Fruit fly (Drosophila melanogaster) whole organism, embryonic: ENCODE data around the gene CG17754.

Experiments
- Atf-2 ChIP-seq: fragments of 200-800 bp; sonication (Bioruptor generic); optimal IDR thresholded peaks from 2 replicates; lab custom pipeline; 2016; ENCODE audit warnings: missing biosample characterization, missing genetic modification characterization
- Atf6 ChIP-seq: fragments of 200-800 bp; sonication (Bioruptor generic); IDR thresholded peaks from 2 replicates; pipeline ENCODE4 v1.3.6; 2022; ENCODE audit warnings: missing biosample characterization, missing genetic modification characterization
- Blimp-1 ChIP-seq: fragments of 200-800 bp; sonication (Bioruptor generic); optimal IDR thresholded peaks from 3 replicates; lab custom pipeline; 2018; ENCODE audit warnings: missing biosample characterization, missing genetic modification characterization, mild to moderate bottlenecking, moderate library complexity, missing genetic modification reagents
- CG10321 ChIP-seq: fragments of 200-800 bp; sonication (Bioruptor generic); IDR thresholded peaks from 2 replicates; pipeline ENCODE4 v1.3.6; 2022; ENCODE audit warnings: missing biosample characterization, missing genetic modification characterization
- CG10979 ChIP-seq: fragments of 200-800 bp; sonication (Bioruptor generic); optimal IDR thresholded peaks from 2 replicates; lab custom pipeline; 2018; ENCODE audit warnings: missing biosample characterization, mild to moderate bottlenecking, missing genetic modification characterization, moderate library complexity
- CG13624 ChIP-seq: fragments of 200-800 bp; sonication (Bioruptor generic); optimal IDR thresholded peaks from 2 replicates; lab custom pipeline; 2016; ENCODE audit warnings: missing biosample characterization, missing genetic modification characterization
- CG14965 ChIP-seq: fragments of 200-800 bp; sonication (Bioruptor generic); optimal IDR thresholded peaks from 2 replicates; lab custom pipeline; 2016; ENCODE audit warnings: missing biosample characterization, missing genetic modification characterization, borderline replicate concordance
- CG17802 ChIP-seq: fragments of 200-800 bp; sonication (Bioruptor generic); optimal IDR thresholded peaks from 2 replicates; lab custom pipeline; 2018; ENCODE audit warnings: missing biosample characterization, mild to moderate bottlenecking, missing genetic modification characterization, moderate library complexity
- CG17912 ChIP-seq: fragments of 200-800 bp; sonication (Bioruptor generic); optimal IDR thresholded peaks from 2 replicates; lab custom pipeline; 2018; ENCODE audit warnings: missing biosample characterization, mild to moderate bottlenecking, missing genetic modification characterization
- CG2712 ChIP-seq: fragments of 200-800 bp; optimal IDR thresholded peaks from 3 replicates; lab custom pipeline; 2019; ENCODE audit warnings: missing biosample characterization, mild to moderate bottlenecking, missing genetic modification characterization, moderate library complexity
- CG30403 ChIP-seq: fragments of 200-800 bp; sonication (Bioruptor generic); optimal IDR thresholded peaks from 3 replicates; lab custom pipeline; 2016; ENCODE audit warnings: missing biosample characterization, missing genetic modification characterization
- CG34224 ChIP-seq: fragments of 200-800 bp; sonication (Bioruptor generic); IDR thresholded peaks from 3 replicates; pipeline ENCODE4 v1.3.6; 2022; ENCODE audit warnings: missing biosample characterization, missing genetic modification characterization; ENCODE audit not compliant: partially characterized antibody
- CG4360 ChIP-seq: fragments of 200-800 bp; sonication (Bioruptor generic); IDR thresholded peaks from 2 replicates; pipeline ENCODE4 v1.3.6; 2022; ENCODE audit warnings: missing biosample characterization, missing genetic modification characterization
- CG4404 ChIP-seq: fragments of 200-800 bp; sonication (Bioruptor generic); IDR thresholded peaks from 2 replicates; pipeline ENCODE4 v1.3.6; 2022; ENCODE audit warnings: missing biosample characterization, missing genetic modification characterization
- CG6272 ChIP-seq: fragments of 200-800 bp; sonication (Bioruptor generic); IDR thresholded peaks from 2 replicates; pipeline ENCODE4 v1.3.6; 2022; ENCODE audit warnings: missing biosample characterization, missing genetic modification characterization
- CG7839 ChIP-seq: fragments of 200-800 bp; sonication (Bioruptor generic); optimal IDR thresholded peaks from 3 replicates; lab custom pipeline; 2018; ENCODE audit warnings: missing biosample characterization, mild to moderate bottlenecking, missing genetic modification characterization, moderate library complexity
- CTCF ChIP-seq: fragments of 200-800 bp; sonication (Bioruptor generic); optimal IDR thresholded peaks from 2 replicates; lab custom pipeline; 2017; ENCODE audit warnings: missing biosample characterization, mild to moderate bottlenecking, missing genetic modification characterization, moderate library complexity
- D19B ChIP-seq: fragments of 200-800 bp; sonication (Bioruptor generic); optimal IDR thresholded peaks from 2 replicates; lab custom pipeline; 2017; ENCODE audit warnings: missing biosample characterization, mild to moderate bottlenecking, missing genetic modification characterization
- Dref ChIP-seq: fragments of 200-800 bp; sonication (Bioruptor generic); IDR thresholded peaks from 2 replicates; pipeline ENCODE4 v1.3.6; 2022; ENCODE audit warnings: missing biosample characterization, missing genetic modification characterization
- Drgx ChIP-seq: fragments of 200-800 bp; sonication (Bioruptor generic); IDR thresholded peaks from 2 replicates; pipeline ENCODE4 v1.3.6; 2022; ENCODE audit warnings: missing biosample characterization, missing genetic modification characterization
- ERR ChIP-seq: fragments of 200-800 bp; sonication (Bioruptor generic); optimal IDR thresholded peaks from 2 replicates; lab custom pipeline; 2016; ENCODE audit warnings: missing biosample characterization, missing genetic modification characterization
- NK7.1 ChIP-seq: fragments of 200-800 bp; sonication (Bioruptor generic); optimal IDR thresholded peaks from 3 replicates; lab custom pipeline; 2016; ENCODE audit warnings: missing biosample characterization, missing genetic modification characterization
- Oaz ChIP-seq: fragments of 200-800 bp; sonication (Bioruptor generic); IDR thresholded peaks from 2 replicates; pipeline ENCODE4 v1.3.6; 2022; ENCODE audit warnings: missing biosample characterization, missing genetic modification characterization
- Opbp ChIP-seq: fragments of 200-800 bp; sonication (Bioruptor generic); IDR thresholded peaks from 3 replicates; pipeline ENCODE4 v1.3.6; 2022; ENCODE audit warnings: missing biosample characterization, missing genetic modification characterization; ENCODE audit not compliant: partially characterized antibody
- Ravus ChIP-seq: fragments of 200-800 bp; sonication (Bioruptor generic); IDR thresholded peaks from 2 replicates; pipeline ENCODE4 v1.3.6; 2022; ENCODE audit warnings: missing biosample characterization, missing genetic modification characterization
- Rfx ChIP-seq: fragments of 200-800 bp; sonication (Bioruptor generic); IDR thresholded peaks from 2 replicates; pipeline ENCODE4 v1.3.6; 2022; ENCODE audit warnings: missing biosample characterization, missing genetic modification characterization
- Trl ChIP-seq, 3 experiments: fragments of >200 bp in 2 of 3; fragments of 200-800 bp in 1 of 3; sonication (Bioruptor generic) in 1 of 3; optimal IDR thresholded peaks; 2 replicates in 1 of 3; 3 replicates in 2 of 3; lab custom pipeline; 2016 to 2017; ENCODE audit warnings: missing biosample characterization in 1 of 3, missing genetic modification characterization in 1 of 3
- amos ChIP-seq: fragments of 200-800 bp; sonication (Bioruptor generic); IDR thresholded peaks from 2 replicates; pipeline ENCODE4 v1.3.6; 2022; ENCODE audit warnings: missing biosample characterization, missing genetic modification characterization; ENCODE audit not compliant: partially characterized antibody
- ato ChIP-seq: fragments of 200-800 bp; sonication (Bioruptor generic); IDR thresholded peaks from 2 replicates; pipeline ENCODE4 v1.3.6; 2022; ENCODE audit warnings: missing biosample characterization, missing genetic modification characterization; ENCODE audit not compliant: partially characterized antibody
- chinmo ChIP-seq: fragments of 200-800 bp; sonication (Bioruptor generic); IDR thresholded peaks from 4 replicates; pipeline ENCODE4 v1.3.6; 2022; ENCODE audit warnings: missing biosample characterization, missing genetic modification characterization; ENCODE audit not compliant: partially characterized antibody
- danr ChIP-seq: fragments of 200-800 bp; sonication (Bioruptor generic); IDR thresholded peaks from 2 replicates; pipeline ENCODE4 v1.3.6; 2022; ENCODE audit warnings: missing biosample characterization, missing genetic modification characterization
- exex ChIP-seq: fragments of 200-800 bp; sonication (Bioruptor generic); optimal IDR thresholded peaks from 4 replicates; lab custom pipeline; 2018; ENCODE audit warnings: missing biosample characterization, mild to moderate bottlenecking, missing genetic modification characterization, moderate library complexity
- ftz-f1 ChIP-seq: fragments of 200-800 bp; sonication (Bioruptor generic); optimal IDR thresholded peaks from 2 replicates; lab custom pipeline; 2016; ENCODE audit warnings: missing biosample characterization, missing genetic modification characterization
- grn ChIP-seq: fragments of 200-800 bp; sonication (Bioruptor generic); optimal IDR thresholded peaks from 3 replicates; lab custom pipeline; 2017; ENCODE audit warnings: missing biosample characterization, missing genetic modification characterization
- h ChIP-seq: fragments of >200 bp; optimal IDR thresholded peaks from 2 replicates; lab custom pipeline; 2017
- ro ChIP-seq: fragments of 200-800 bp; sonication (Bioruptor generic); IDR thresholded peaks from 2 replicates; pipeline ENCODE4 v1.3.6; 2022; ENCODE audit warnings: missing biosample characterization, missing genetic modification characterization
- sens-2 ChIP-seq: fragments of 200-800 bp; sonication (Bioruptor generic); IDR thresholded peaks from 2 replicates; pipeline ENCODE4 v1.3.6; 2022; ENCODE audit warnings: missing biosample characterization, missing genetic modification characterization
- shn ChIP-seq: fragments of 200-800 bp; sonication (Bioruptor generic); optimal IDR thresholded peaks from 3 replicates; lab custom pipeline; 2016; ENCODE audit warnings: missing biosample characterization, missing genetic modification characterization
- tup ChIP-seq: fragments of 200-800 bp; sonication (Bioruptor generic); optimal IDR thresholded peaks from 2 replicates; lab custom pipeline; 2016; ENCODE audit warnings: missing biosample characterization, mild to moderate bottlenecking, missing genetic modification characterization, moderate library complexity
- vnd ChIP-seq: fragments of 200-800 bp; sonication (Bioruptor generic); IDR thresholded peaks from 3 replicates; pipeline ENCODE4 v1.3.6; 2022; ENCODE audit warnings: missing biosample characterization, missing genetic modification characterization; ENCODE audit not compliant: partially characterized antibody
- zf30C ChIP-seq: fragments of 200-800 bp; sonication (Bioruptor generic); optimal IDR thresholded peaks from 3 replicates; lab custom pipeline; 2018; ENCODE audit warnings: missing biosample characterization, mild to moderate bottlenecking, missing genetic modification characterization

CG17754 gene

dm6 chrX:9284024-9284738, 34.0 kb downstream of the CG17754 start, which contains the start of gene lz (continued):
- TF ChIP-seq CG30403 (GFP tag; lab: Kevin White, UChicago), result no peak
- TF ChIP-seq CG17912 (GFP tag; lab: Kevin White, UChicago), result no peak
- no peak for TF ChIP-seq CG2712 (tag; lab: Kevin White, UChicago)
- no peak for TF ChIP-seq vnd
- TF ChIP-seq CG13624 (GFP tag; lab: Kevin White, UChicago), result no peak
- no peak for TF ChIP-seq Oaz (GFP tag; lab: Robert Waterston, UW)
- TF ChIP-seq Trl (optimal IDR thresholded peaks at IDR 0.05; lab: Kevin White, UChicago), result peak; percentile 89 to 96
- TF ChIP-seq Trl (GFP tag; optimal IDR thresholded peaks at IDR 0.05; lab: Kevin White, UChicago), result no peak
- no peak for TF ChIP-seq danr (GFP tag; lab: Robert Waterston, UW)
- no peak for TF ChIP-seq CG7839 (tag; lab: Kevin White, UChicago)
- TF ChIP-seq CG34224 (GFP tag; lab: Robert Waterston, UW), result 0 out of 3 replicates have a peak, but pooled peaks have one; percentile 19
- no peak for TF ChIP-seq CG17802 (tag; lab: Kevin White, UChicago)
- TF ChIP-seq h (lab: Kevin White, UChicago), result no peak
- TF ChIP-seq Atf-2 (GFP tag; lab: Kevin White, UChicago), result no peak
- 0 out of 4 replicates have a peak, but pooled peaks have one; percentile 52 for TF ChIP-seq chinmo (GFP tag; lab: Robert Waterston, UW)
- no peak for TF ChIP-seq CG10321 (GFP tag; lab: Robert Waterston, UW)
- TF ChIP-seq amos (GFP tag; lab: Robert Waterston, UW), result no peak
- TF ChIP-seq, all 482 proteins: peak for 20

dm6 chrX:9286386-9286785, 36.2 kb downstream of the CG17754 start:
- TF ChIP-seq Drgx, result no peak
- TF ChIP-seq exex (tag; lab: Kevin White, UChicago), result no peak
- TF ChIP-seq Atf6 (GFP tag; lab: Robert Waterston, UW), result no peak
- no peak for TF ChIP-seq ftz-f1 (GFP tag; lab: Kevin White, UChicago)
- no peak for TF ChIP-seq Dref (GFP tag; lab: Robert Waterston, UW)
- TF ChIP-seq Rfx (GFP tag; lab: Robert Waterston, UW), result no peak
- no peak for TF ChIP-seq chinmo (GFP tag; lab: Robert Waterston, UW)
- peak; percentile 44; the same call in 1 of the 2 replicates for TF ChIP-seq CG4360 (GFP tag; lab: Robert Waterston, UW)
- TF ChIP-seq D19B (GFP tag; lab: Kevin White, UChicago), result no peak
- no peak for TF ChIP-seq Ravus (GFP tag; lab: Robert Waterston, UW)
- no peak for TF ChIP-seq CG6272
- TF ChIP-seq Opbp (GFP tag; lab: Robert Waterston, UW), result no peak
- no peak for TF ChIP-seq zf30C (GFP tag; lab: Kevin White, UChicago)
- no peak for TF ChIP-seq ato (GFP tag; lab: Robert Waterston, UW)
- no peak for TF ChIP-seq sens-2 (GFP tag; lab: Robert Waterston, UW)
- TF ChIP-seq CG10979 (tag; lab: Kevin White, UChicago), result peak; percentile 59
- no peak for TF ChIP-seq ro (GFP tag; lab: Robert Waterston, UW)
- no peak for TF ChIP-seq tup (GFP tag; lab: Kevin White, UChicago)
- no peak for TF ChIP-seq ERR (GFP tag; lab: Kevin White, UChicago)
- no peak for TF ChIP-seq grn
- TF ChIP-seq CG14965 (GFP tag; lab: Kevin White, UChicago), result peak; percentile 31
- no peak for TF ChIP-seq CG4404 (GFP tag; lab: Robert Waterston, UW)
- no peak for TF ChIP-seq NK7.1 (GFP tag; lab: Kevin White, UChicago)
- no peak for TF ChIP-seq Blimp-1
- peak; percentile 87 for TF ChIP-seq CTCF (GFP tag; lab: Kevin White, UChicago)
- TF ChIP-seq shn (GFP tag; lab: Kevin White, UChicago), result no peak
